Fruit fly (Drosophila melanogaster): ENCODE measurements around the gene CG1468.

Gene CG1468

DNA sequence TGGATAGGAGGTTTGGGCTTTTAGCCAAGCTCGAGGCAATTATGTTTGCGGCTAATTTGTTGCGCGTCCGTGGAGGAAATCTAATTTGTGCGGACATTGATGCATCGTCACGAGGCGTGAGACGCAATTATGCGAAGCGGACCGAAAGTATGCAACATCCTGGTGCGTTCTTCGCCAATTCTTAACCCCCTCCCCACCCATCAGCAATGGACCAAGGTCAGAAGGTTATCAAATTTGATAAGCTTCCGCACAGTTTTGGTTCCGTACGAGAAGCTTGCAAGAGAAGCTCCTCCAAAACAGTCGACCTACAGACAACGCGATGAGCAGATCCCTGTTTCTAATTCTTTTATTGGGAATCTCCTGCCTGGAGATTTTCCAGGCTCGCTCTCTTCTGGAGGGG is at the start of gene CG1468:
TSS of gene CG1468 (plus strand) at position 298 of the 400 bp plus-strand sequence.
- TF ChIP-seq Dll (optimal IDR thresholded peaks at IDR 0.05) (no peak), EcR (GFP tag; optimal IDR thresholded peaks at IDR 0.05) (no peak), psq (optimal IDR thresholded peaks at IDR 0.05) (no peak)

DNA sequence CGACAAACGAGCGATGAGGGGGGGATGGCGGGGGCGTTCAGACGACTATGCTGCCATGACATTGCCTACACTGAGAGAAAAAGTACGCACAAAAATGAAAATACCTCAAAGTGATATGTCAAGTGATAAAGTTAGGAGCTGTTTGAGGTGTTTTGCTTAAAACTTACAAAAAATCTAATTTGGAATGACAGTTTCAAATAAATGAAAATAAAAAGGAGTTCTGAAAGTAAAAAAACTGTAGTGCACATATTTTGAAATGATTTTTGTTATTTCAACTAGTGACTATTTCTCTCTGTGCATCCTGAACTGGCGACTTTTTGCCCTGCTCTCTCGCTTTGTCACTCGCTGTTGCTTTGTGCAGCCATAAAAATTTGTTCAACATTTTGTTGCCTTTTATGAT is 48.3 kb upstream of the CG1468 start:
- TF ChIP-seq psq (optimal IDR thresholded peaks at IDR 0.05): no peak
- no peak for TF ChIP-seq usp (GFP tag; optimal IDR thresholded peaks at IDR 0.05)
- no peak for TF ChIP-seq EcR (GFP tag; optimal IDR thresholded peaks at IDR 0.05)
- no peak for TF ChIP-seq pan (optimal IDR thresholded peaks at IDR 0.05)
- TF ChIP-seq Dll (optimal IDR thresholded peaks at IDR 0.05): no peak
- no peak for TF ChIP-seq CG8478 (optimal IDR thresholded peaks at IDR 0.05)

DNA sequence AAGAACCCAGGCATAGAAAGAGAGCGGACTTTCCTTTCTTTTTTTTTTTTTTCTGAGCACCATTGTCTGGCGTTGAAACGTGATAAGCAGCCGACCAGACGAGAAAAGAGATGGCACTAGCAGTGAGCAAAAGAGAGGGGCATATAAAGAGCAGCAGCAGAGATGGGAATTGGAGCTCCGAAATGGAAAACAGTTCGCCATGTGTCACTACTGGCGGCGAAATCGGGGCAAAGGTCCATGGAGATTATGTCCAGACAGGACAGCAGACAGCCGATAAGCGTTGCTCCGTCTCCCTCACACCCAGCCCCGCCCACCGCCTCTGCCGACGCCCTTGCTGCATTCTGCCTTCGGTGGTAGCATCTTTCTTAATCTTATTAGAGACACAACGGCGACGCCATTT is 45.2 kb upstream of the CG1468 start:
- TF ChIP-seq EcR (GFP tag; optimal IDR thresholded peaks at IDR 0.05) (no peak), Dll (optimal IDR thresholded peaks at IDR 0.05) (no peak), psq (optimal IDR thresholded peaks at IDR 0.05) (no peak), usp (GFP tag; optimal IDR thresholded peaks at IDR 0.05) (no peak), CG8478 (optimal IDR thresholded peaks at IDR 0.05) (no peak), pan (optimal IDR thresholded peaks at IDR 0.05) (no peak)

DNA sequence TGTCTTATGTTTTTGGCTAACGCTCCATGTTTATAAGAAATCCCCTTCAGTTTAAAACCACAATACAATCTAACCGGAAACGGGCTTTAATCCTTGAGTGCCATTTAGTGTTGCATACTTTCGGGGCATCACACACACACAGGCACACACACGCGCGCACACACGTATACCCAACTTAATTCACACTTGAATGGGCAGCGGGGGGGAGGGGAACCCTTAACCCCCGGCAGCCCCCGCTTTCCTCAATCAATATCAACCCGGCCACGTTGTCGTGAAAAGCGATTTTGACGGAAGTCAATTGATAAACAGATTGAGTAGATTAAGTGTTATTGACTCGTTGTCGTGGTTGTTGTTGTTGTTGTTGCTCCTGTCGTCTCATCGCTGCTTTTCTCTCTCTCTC is 30.7 kb upstream of the CG1468 start:
- TF ChIP-seq Dll (optimal IDR thresholded peaks at IDR 0.05) (no peak), pan (optimal IDR thresholded peaks at IDR 0.05) (no peak), CG8478 (optimal IDR thresholded peaks at IDR 0.05) (no peak)

DNA sequence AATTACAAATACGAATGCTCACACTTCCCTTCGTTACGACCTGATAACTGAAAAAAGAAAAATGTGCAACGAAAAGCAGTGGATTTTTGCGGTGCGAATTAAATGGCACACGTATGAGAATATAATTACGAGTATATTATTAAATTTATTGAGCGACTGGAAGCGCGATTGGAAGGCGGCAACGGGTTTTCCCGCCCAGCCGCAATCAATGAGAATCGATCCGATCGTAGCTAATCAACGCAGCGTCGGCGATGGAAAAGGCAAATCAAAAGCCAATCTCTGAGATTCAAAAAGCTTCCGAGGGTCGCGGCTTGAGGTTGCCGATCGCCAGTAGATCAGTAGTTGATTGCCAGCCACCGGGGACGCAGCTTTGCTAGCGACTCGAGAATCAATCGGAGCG is 13.3 kb upstream of the CG1468 start, which contains the start of gene Ser7:
TSS of gene Ser7 (plus strand) at position 352 of the 400 bp plus-strand sequence.
- TF ChIP-seq CG8478 (optimal IDR thresholded peaks at IDR 0.05) (no peak), pan (optimal IDR thresholded peaks at IDR 0.05) (no peak), psq (optimal IDR thresholded peaks at IDR 0.05) (no peak), Dll (optimal IDR thresholded peaks at IDR 0.05) (no peak), EcR (GFP tag; optimal IDR thresholded peaks at IDR 0.05) (no peak), usp (GFP tag; optimal IDR thresholded peaks at IDR 0.05) (no peak)

DNA sequence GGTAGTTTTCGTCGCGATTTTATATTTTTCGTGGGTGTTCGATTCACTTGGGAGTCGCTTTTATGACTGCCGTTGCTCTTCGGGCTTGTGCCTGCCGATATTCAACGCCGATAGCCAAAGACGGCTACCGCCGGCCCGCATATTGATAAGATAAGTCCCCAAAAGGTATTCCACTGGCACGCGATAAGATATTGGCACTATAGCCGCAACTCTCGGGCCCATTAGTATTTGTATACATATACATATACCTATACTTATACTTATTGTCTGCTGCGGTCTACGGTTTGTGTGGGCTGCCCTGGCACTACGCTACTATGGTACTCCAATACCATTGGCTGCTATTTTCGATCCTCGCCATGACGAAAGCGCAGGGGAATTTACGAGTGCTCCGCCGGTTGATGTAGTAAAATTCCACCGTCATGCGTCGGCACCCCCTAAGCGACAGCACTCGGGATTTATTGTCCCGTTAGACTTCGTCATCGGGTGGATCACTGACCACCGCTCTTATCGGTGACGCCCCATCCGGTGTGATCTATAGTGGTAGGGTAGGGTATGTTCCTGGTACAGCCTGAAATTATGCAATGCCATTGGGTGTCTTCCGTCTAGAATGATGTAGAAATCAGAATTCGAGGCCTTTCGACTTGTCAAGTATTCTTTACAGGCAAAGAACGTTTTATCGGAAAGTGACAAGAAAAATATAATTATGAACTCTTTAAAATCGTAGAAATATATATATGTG is 9.5 kb upstream of the CG1468 start, which contains the start of gene CG45060:
TSS of gene CG45060 (minus strand) at position 59 of the 739 bp plus-strand sequence.
- TF ChIP-seq psq (optimal IDR thresholded peaks at IDR 0.05) (no peak), EcR (GFP tag; optimal IDR thresholded peaks at IDR 0.05) (no peak), usp (GFP tag; optimal IDR thresholded peaks at IDR 0.05) (no peak), pan (optimal IDR thresholded peaks at IDR 0.05) (no peak), CG8478 (optimal IDR thresholded peaks at IDR 0.05) (no peak), Dll (optimal IDR thresholded peaks at IDR 0.05) (no peak)

DNA sequence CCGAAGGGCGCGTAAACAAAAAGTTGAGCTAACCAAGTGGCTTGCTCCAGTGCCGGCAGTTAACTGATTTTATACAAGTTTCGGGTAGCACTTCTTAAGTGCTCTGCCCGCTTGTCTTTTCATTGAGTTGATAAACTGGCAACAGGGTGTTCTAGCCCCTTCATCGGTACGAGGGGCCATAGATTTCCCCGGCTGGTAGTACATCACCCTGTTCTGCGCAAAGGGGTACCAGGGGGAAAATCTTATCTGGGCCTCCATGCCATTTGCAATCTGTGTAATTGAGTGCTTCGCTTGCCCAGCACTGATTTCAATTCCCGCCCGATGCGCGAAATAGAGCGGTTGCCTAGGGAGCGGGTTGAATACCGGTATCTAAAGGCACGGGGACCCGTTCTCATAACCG is 6.6 kb upstream of the CG1468 start, which contains the start of gene CG45061:
TSS of gene CG45061 (minus strand) at position 71 of the 400 bp plus-strand sequence.
- TF ChIP-seq EcR (GFP tag; optimal IDR thresholded peaks at IDR 0.05) (no peak), CG8478 (optimal IDR thresholded peaks at IDR 0.05) (no peak), pan (optimal IDR thresholded peaks at IDR 0.05) (no peak), Dll (optimal IDR thresholded peaks at IDR 0.05) (no peak), usp (GFP tag; optimal IDR thresholded peaks at IDR 0.05) (no peak), psq (optimal IDR thresholded peaks at IDR 0.05) (no peak)

DNA sequence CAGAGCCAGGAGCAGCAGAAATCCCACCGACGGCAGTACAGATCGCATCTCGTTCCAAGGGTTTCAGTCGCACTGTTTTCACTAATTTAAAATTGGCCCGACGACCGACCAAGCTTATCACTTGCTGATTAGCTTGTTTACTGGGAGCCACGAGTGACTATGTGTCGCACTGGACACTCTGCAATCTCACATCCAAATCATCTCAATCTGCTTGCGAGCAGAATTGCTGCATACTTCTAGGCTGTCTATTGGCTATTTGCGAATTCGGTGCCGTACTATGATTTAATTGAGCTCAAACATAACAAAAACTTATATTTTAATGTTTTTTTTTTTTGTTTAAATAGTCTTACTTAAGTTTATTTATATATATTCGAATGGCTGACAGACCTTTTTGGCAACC is 4.3 kb upstream of the CG1468 start, which contains the start of gene CG32695:
TSS of gene CG32695 (minus strand) at position 141 of the 400 bp plus-strand sequence.
- TF ChIP-seq usp (GFP tag; optimal IDR thresholded peaks at IDR 0.05) (no peak), EcR (GFP tag; optimal IDR thresholded peaks at IDR 0.05) (no peak), psq (optimal IDR thresholded peaks at IDR 0.05) (no peak), pan (optimal IDR thresholded peaks at IDR 0.05) (no peak), Dll (optimal IDR thresholded peaks at IDR 0.05) (no peak), CG8478 (optimal IDR thresholded peaks at IDR 0.05) (no peak)

DNA sequence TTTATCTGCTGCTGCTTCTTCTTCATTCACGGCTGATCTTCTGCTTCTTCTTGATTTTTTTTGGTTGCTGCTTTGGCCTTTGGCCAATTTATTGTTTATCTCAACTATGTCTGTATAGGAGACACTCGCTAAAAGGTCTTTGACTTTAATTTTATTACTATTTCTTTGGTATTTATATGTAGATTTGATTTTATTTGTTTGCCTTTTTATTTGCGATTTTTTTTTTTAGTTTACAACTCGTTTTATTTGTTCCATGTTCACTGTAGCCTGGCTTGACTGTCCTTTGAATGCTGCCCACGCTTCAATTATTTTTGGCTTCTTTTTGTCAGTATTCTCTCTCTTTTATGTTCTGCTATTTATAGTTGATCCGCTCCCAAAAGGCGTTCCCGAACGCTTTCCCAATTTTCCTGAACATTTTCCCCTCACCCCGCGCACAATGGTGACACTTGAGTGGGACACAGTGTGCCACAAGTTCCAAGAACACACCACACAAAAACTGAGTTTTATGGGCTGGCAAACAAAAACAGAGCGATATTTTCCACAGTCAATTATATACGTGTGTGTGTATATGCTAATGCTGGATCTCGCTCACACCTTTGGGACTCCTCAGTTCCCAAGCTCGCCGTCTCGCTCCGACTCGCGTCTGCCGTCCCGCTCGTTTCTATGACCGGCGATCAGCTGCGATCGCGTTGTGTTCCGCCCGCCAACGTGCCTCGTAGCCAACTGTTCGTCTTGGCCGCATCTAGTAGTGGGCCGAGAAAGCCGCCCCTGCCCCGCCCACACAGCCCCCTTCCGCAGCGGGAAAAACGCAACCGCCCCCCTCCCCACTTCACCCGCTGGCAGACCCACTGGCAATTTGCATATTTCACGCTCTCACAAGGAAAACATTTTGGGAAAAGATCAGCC is 2.0 kb upstream of the CG1468 start, which contains the start of gene CG15247:
TSS of gene CG15247 (minus strand) at position 725 of the 906 bp plus-strand sequence.
- no peak for TF ChIP-seq psq (optimal IDR thresholded peaks at IDR 0.05)
- no peak for TF ChIP-seq CG8478 (optimal IDR thresholded peaks at IDR 0.05)
- no peak for TF ChIP-seq usp (GFP tag; optimal IDR thresholded peaks at IDR 0.05)
- TF ChIP-seq Dll (optimal IDR thresholded peaks at IDR 0.05): no peak
- no peak for TF ChIP-seq pan (optimal IDR thresholded peaks at IDR 0.05)
- TF ChIP-seq EcR (GFP tag; optimal IDR thresholded peaks at IDR 0.05): no peak

DNA sequence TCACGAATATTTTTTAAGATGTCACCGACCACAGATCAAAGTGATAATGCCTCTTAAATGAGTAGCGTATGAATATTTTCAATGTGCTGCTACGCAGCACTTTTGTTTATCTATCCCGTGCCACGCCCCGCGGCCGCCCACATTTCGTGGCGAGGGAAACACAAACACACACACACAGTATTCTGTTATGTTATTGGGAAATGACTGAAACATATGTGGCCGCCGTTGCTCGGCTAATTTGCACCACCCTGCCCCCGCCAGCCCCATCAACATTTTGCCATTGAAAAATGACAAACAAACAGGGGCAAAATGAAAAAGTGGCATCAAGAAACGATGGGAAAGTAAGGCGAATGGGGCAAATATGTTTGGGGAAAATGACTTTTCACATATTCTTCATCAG is 982 bp upstream of the CG1468 start:
- TF ChIP-seq usp (GFP tag; optimal IDR thresholded peaks at IDR 0.05): no peak
- TF ChIP-seq EcR (GFP tag; optimal IDR thresholded peaks at IDR 0.05): no peak
- no peak for TF ChIP-seq CG8478 (optimal IDR thresholded peaks at IDR 0.05)
- no peak for TF ChIP-seq psq (optimal IDR thresholded peaks at IDR 0.05)
- no peak for TF ChIP-seq Dll (optimal IDR thresholded peaks at IDR 0.05)
- no peak for TF ChIP-seq pan (optimal IDR thresholded peaks at IDR 0.05)

DNA sequence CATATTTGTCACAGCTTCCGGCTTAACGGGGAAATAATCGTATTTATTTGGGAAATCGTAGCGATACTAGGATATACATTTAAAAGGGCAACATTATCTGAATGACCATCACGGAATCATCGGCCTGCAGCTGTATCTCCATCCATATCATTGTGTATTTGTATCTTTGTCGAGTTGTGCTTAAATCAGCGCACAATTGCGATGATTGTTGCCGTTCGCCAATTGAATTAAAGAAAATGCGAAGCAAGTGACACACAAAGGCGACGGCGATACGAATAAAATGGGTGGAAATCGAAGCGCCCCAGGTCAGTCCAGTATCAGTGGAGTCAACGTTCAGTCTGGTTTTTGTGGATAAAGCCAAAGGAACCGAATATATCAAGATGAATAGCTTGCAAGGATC is 1.3 kb downstream of the CG1468 start, which contains the start of gene CG9686:
TSS of gene CG9686 (plus strand) at position 301 of the 400 bp plus-strand sequence.
- TF ChIP-seq CG8478 (optimal IDR thresholded peaks at IDR 0.05) (no peak), Dll (optimal IDR thresholded peaks at IDR 0.05) (no peak), EcR (GFP tag; optimal IDR thresholded peaks at IDR 0.05) (no peak)

DNA sequence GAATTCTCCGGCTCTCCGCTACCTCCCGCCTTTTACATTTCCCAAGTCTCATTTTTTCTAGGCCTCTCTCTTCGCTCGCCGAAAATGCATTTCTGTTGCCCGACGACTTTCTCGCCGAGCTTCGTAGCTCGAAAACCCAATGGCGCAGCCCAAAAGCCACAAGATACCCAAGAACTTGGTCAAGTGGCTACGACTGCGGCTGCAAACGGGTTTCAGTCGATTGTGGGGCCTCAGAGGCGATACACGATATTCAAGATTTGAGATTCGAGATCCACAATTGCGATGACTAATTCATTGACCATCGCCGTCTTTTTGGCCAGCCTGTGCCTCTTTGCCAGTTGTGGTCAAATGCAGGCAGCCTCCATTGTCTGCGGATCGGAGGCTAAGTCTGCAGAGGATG is 3.5 kb downstream of the CG1468 start, which contains the start of gene CG9689:
TSS of gene CG9689 (plus strand) at position 208 of the 400 bp plus-strand sequence.
- TF ChIP-seq usp (GFP tag; optimal IDR thresholded peaks at IDR 0.05) (no peak), psq (optimal IDR thresholded peaks at IDR 0.05) (no peak), EcR (GFP tag; optimal IDR thresholded peaks at IDR 0.05) (no peak), CG8478 (optimal IDR thresholded peaks at IDR 0.05) (no peak), Dll (optimal IDR thresholded peaks at IDR 0.05) (no peak), pan (optimal IDR thresholded peaks at IDR 0.05) (no peak)

All from whole organism.